Worm (Caenorhabditis elegans) whole organism, L4 larva: ENCODE data around the gene sex-1.

Experiments
- F26F4.8 ChIP-seq: fragments of 200-800 bp; sonication (Bioruptor generic); conservative IDR thresholded peaks from 2 replicates; pipeline ENCODE4 v1.3.6; 2022; ENCODE audit warnings: missing genetic modification characterization, missing compliant biosample characterization
- F37D6.2 ChIP-seq: sonication (generic microtip); optimal IDR thresholded peaks from 2 replicates; lab custom pipeline; 2016; ENCODE audit warnings: mild to moderate bottlenecking, missing genetic modification characterization, missing compliant biosample characterization
- R02D3.7 ChIP-seq: fragments of 150-350 bp; sonication (generic microtip); optimal IDR thresholded peaks from 3 replicates; lab custom pipeline; 2014; ENCODE audit warnings: missing biosample characterization, missing genetic modification characterization
- T26A8.4 ChIP-seq: fragments of 200-800 bp; sonication (Bioruptor generic); IDR thresholded peaks from 2 replicates; pipeline ENCODE4 v1.3.6; 2022; ENCODE audit warnings: missing genetic modification characterization, missing compliant biosample characterization
- Y48G9A.11 ChIP-seq: fragments of 200-800 bp; sonication (Bioruptor generic); IDR thresholded peaks from 2 replicates; pipeline ENCODE4 v1.3.6; 2022; ENCODE audit warnings: missing genetic modification reagents, missing genetic modification characterization, missing compliant biosample characterization
- aha-1 ChIP-seq: fragments of 150-350 bp; peaks from one replicate; lab custom pipeline; 2014; ENCODE audit warnings: missing biosample characterization, missing genetic modification characterization
- ceh-20 ChIP-seq: fragments of 200-800 bp; sonication (Bioruptor generic); IDR thresholded peaks from 2 replicates; pipeline ENCODE4 v1.3.6; 2022; ENCODE audit warnings: missing genetic modification reagents, missing genetic modification characterization, missing compliant biosample characterization
- ceh-62 ChIP-seq: sonication (generic microtip); optimal IDR thresholded peaks from 2 replicates; lab custom pipeline; 2017; ENCODE audit warnings: missing biosample characterization, missing genetic modification characterization
- ctbp-1 ChIP-seq: fragments of 200-800 bp; sonication (Bioruptor generic); IDR thresholded peaks from 2 replicates; pipeline ENCODE4 v1.3.6; 2022; ENCODE audit warnings: missing genetic modification reagents, missing genetic modification characterization, missing compliant biosample characterization
- daf-16 ChIP-seq, 3 experiments: sonication (generic microtip); optimal IDR thresholded peaks; 2 replicates each; lab custom pipeline; 2016 to 2017; ENCODE audit warnings: missing genetic modification characterization in 3 of 3, missing genetic modification reagents in 3 of 3, mild to moderate bottlenecking in 2 of 3, missing compliant biosample characterization in 2 of 3, missing biosample characterization in 1 of 3, moderate library complexity in 1 of 3
- dmd-6 ChIP-seq: fragments of 200-800 bp; sonication (Bioruptor generic); IDR thresholded peaks from 2 replicates; pipeline ENCODE4 v1.3.6; 2022; ENCODE audit warnings: missing genetic modification reagents, missing genetic modification characterization, missing compliant biosample characterization
- dve-1 ChIP-seq: sonication (generic microtip); optimal IDR thresholded peaks from 2 replicates; lab custom pipeline; 2017; ENCODE audit warnings: antibody characterized with exemption, mild to moderate bottlenecking, missing genetic modification characterization, missing compliant biosample characterization; ENCODE audit not compliant: insufficient read depth
- egl-27 ChIP-seq: sonication (generic microtip); optimal IDR thresholded peaks from 3 replicates; lab custom pipeline; 2017; ENCODE audit warnings: missing biosample characterization, missing genetic modification reagents, missing genetic modification characterization
- hlh-11 ChIP-seq: fragments of 200-800 bp; sonication (Bioruptor generic); optimal IDR thresholded peaks from 2 replicates; lab custom pipeline; 2018; ENCODE audit warnings: mild to moderate bottlenecking, missing genetic modification characterization, missing compliant biosample characterization
- hlh-30 ChIP-seq: sonication (generic microtip); optimal IDR thresholded peaks from 2 replicates; lab custom pipeline; 2017; ENCODE audit warnings: antibody characterized with exemption, mild to moderate bottlenecking, missing genetic modification characterization, missing compliant biosample characterization; ENCODE audit not compliant: insufficient read depth
- hmg-1.1 ChIP-seq: fragments of 200-800 bp; sonication (Bioruptor generic); IDR thresholded peaks from 2 replicates; pipeline ENCODE4 v1.3.6; 2022; ENCODE audit warnings: missing genetic modification reagents, missing genetic modification characterization, missing compliant biosample characterization
- jun-1 ChIP-seq: fragments of 150-350 bp; optimal IDR thresholded peaks from 2 replicates; lab custom pipeline; 2014; ENCODE audit warnings: missing biosample characterization, missing genetic modification reagents, missing genetic modification characterization
- lin-29 ChIP-seq: fragments of 200-800 bp; sonication (Bioruptor generic); IDR thresholded peaks from 2 replicates; pipeline ENCODE4 v1.3.6; 2022; ENCODE audit warnings: missing genetic modification reagents, missing genetic modification characterization, missing compliant biosample characterization
- lsy-2 ChIP-seq, 2 experiments: fragments of 150-350 bp in 1 of 2; sonication (generic microtip) in 1 of 2; optimal IDR thresholded peaks; 2 replicates each; lab custom pipeline; 2014 to 2017; ENCODE audit warnings: missing biosample characterization in 2 of 2, missing genetic modification characterization in 2 of 2
- madf-9 ChIP-seq: fragments of 200-800 bp; sonication (Bioruptor generic); conservative IDR thresholded peaks from 2 replicates; pipeline ENCODE4 v1.3.6; 2022; ENCODE audit warnings: missing genetic modification reagents, missing genetic modification characterization, missing compliant biosample characterization
- mdl-1 ChIP-seq, 2 experiments: fragments of 150-350 bp in 1 of 2; sonication (generic microtip) in 1 of 2; optimal IDR thresholded peaks; 2 replicates each; lab custom pipeline; 2014 to 2017; ENCODE audit warnings: missing biosample characterization in 2 of 2, missing genetic modification characterization in 2 of 2
- mep-1 ChIP-seq: fragments of 150-350 bp; sonication (generic microtip); optimal IDR thresholded peaks from 3 replicates; lab custom pipeline; 2014; ENCODE audit warnings: missing biosample characterization, missing genetic modification characterization
- mxl-3 ChIP-seq: fragments of 200-800 bp; sonication (Bioruptor generic); optimal IDR thresholded peaks from 2 replicates; lab custom pipeline; 2018; ENCODE audit warnings: mild to moderate bottlenecking, missing genetic modification characterization, missing compliant biosample characterization
- nhr-11 ChIP-seq: fragments of 150-350 bp; optimal IDR thresholded peaks from 2 replicates; lab custom pipeline; 2014; ENCODE audit warnings: missing biosample characterization, missing genetic modification characterization
- nhr-111 ChIP-seq: fragments of 200-800 bp; sonication (Bioruptor generic); optimal IDR thresholded peaks from 2 replicates; lab custom pipeline; 2018; ENCODE audit warnings: mild to moderate bottlenecking, missing genetic modification characterization, missing compliant biosample characterization
- nhr-28 ChIP-seq: fragments of 150-350 bp; optimal IDR thresholded peaks from 2 replicates; lab custom pipeline; 2014; ENCODE audit warnings: missing biosample characterization, missing genetic modification characterization
- nhr-77 ChIP-seq: fragments of 150-350 bp; optimal IDR thresholded peaks from 2 replicates; lab custom pipeline; 2014; ENCODE audit warnings: missing biosample characterization, missing genetic modification characterization
- php-3 ChIP-seq: fragments of 200-800 bp; sonication (Bioruptor generic); IDR thresholded peaks from 2 replicates; pipeline ENCODE4 v1.3.6; 2022; ENCODE audit warnings: missing genetic modification reagents, missing genetic modification characterization, missing compliant biosample characterization
- pqm-1 ChIP-seq: sonication (generic microtip); optimal IDR thresholded peaks from 2 replicates; lab custom pipeline; 2017; ENCODE audit warnings: missing biosample characterization, missing genetic modification characterization
- sdz-12 ChIP-seq: fragments of 200-800 bp; sonication (Bioruptor generic); optimal IDR thresholded peaks from 2 replicates; lab custom pipeline; 2018; ENCODE audit warnings: mild to moderate bottlenecking, missing genetic modification characterization, missing compliant biosample characterization
- snpc-1.2 ChIP-seq: fragments of 200-800 bp; sonication (Bioruptor generic); IDR thresholded peaks from 2 replicates; pipeline ENCODE4 v1.3.6; 2022; ENCODE audit warnings: missing genetic modification reagents, missing genetic modification characterization, missing compliant biosample characterization
- snpc-4 ChIP-seq: fragments of 150-350 bp; optimal IDR thresholded peaks from 2 replicates; lab custom pipeline; 2014; ENCODE audit warnings: missing biosample characterization, missing genetic modification characterization
- tag-97 ChIP-seq: fragments of 200-800 bp; sonication (Bioruptor generic); IDR thresholded peaks from 2 replicates; pipeline ENCODE4 v1.3.6; 2022; ENCODE audit warnings: missing genetic modification characterization, missing compliant biosample characterization
- tra-1 ChIP-seq: fragments of 200-800 bp; sonication (Bioruptor generic); IDR thresholded peaks from 2 replicates; pipeline ENCODE4 v1.3.6; 2022; ENCODE audit warnings: missing genetic modification reagents, missing genetic modification characterization, missing compliant biosample characterization
- zag-1 ChIP-seq: fragments of 150-350 bp; optimal IDR thresholded peaks from 2 replicates; lab custom pipeline; 2014; ENCODE audit warnings: missing biosample characterization, missing genetic modification characterization

sex-1 gene

DNA sequence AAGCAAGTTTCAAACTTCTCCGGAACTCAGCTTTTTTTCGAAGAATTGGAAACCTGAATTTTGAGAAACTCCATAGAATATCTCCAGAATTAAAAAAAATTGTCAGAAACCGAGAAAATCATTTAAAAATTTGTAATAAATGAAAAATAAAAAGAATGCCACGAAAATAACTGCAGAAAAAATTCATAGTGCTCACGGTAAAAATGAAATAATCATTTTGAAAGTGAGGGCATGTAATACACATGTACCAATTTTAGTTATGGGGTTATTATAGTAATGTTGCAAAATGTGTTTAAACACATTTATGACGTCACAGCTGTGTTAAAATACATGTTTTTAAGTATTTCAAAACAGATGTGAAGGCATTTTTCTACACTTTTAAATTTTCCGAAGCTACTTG is 11.6 kb upstream of the sex-1 start (continued):
- TF ChIP-seq snpc-1.2 (GFP tag; lab: Robert Waterston, UW): no peak
- no peak for TF ChIP-seq daf-16 (GFP tag; optimal IDR thresholded peaks at IDR 0.05; lab: Kevin White, UChicago)
- TF ChIP-seq daf-16 (tag; optimal IDR thresholded peaks at IDR 0.05; lab: Kevin White, UChicago): peak; percentile 44
- TF ChIP-seq T26A8.4 (GFP tag; lab: Robert Waterston, UW): peak; percentile 54
- 0 out of 2 replicates have a peak, but pooled peaks have one; percentile 30 for TF ChIP-seq tag-97 (GFP tag; lab: Robert Waterston, UW)
- TF ChIP-seq nhr-11 (tag; lab: Kevin White, UChicago): no peak
- TF ChIP-seq snpc-4 (tag; lab: Kevin White, UChicago): no peak
- no peak for TF ChIP-seq jun-1 (tag; lab: Kevin White, UChicago)
- TF ChIP-seq lin-29 (GFP tag; lab: Robert Waterston, UW): peak; percentile 14; the same call in 1 of the 2 replicates

DNA sequence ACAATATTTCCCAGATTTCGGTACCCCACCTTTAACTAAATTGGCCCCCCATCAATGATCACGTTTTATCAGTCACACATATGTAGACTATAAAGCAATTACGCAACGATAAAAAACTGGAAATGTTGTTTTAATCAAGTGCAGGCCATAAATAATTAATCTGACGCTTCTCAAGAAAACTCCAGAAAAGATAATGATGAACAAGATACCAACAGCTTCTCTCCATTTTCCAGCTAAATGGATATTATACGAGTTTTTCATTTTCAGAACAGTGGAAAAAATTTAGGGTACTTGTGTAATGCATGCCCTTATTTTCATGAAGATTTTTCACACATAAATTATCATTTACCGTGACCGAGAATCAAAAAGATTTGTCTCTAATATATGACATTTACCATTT is 11.1 kb upstream of the sex-1 start:
- no peak for TF ChIP-seq zag-1 (tag; lab: Kevin White, UChicago)
- peak; percentile 14 for TF ChIP-seq mep-1 (tag; lab: Kevin White, UChicago)
- TF ChIP-seq aha-1: peak; percentile 74
- TF ChIP-seq sdz-12 (GFP tag; lab: Kevin White, UChicago): no peak
- peak; percentile 65 for TF ChIP-seq hlh-11
- TF ChIP-seq mdl-1 (tag; optimal IDR thresholded peaks at IDR 0.05; lab: Kevin White, UChicago): peak in 1 of 2 experiments; percentile 8
- no peak for TF ChIP-seq F26F4.8 (GFP tag; lab: Robert Waterston, UW)
- peak; percentile 84 for TF ChIP-seq nhr-28 (tag; lab: Kevin White, UChicago)
- TF ChIP-seq madf-9 (GFP tag; lab: Robert Waterston, UW): no peak
- TF ChIP-seq nhr-111: no peak
- TF ChIP-seq ceh-20: peak; percentile 33; the same call in 1 of the 2 replicates
- peak; percentile 47 for TF ChIP-seq dve-1 (tag; lab: Kevin White, UChicago)
- peak; percentile 85 for TF ChIP-seq php-3
- peak; percentile 18 for TF ChIP-seq nhr-77 (tag; lab: Kevin White, UChicago)
- TF ChIP-seq daf-16 (GFP tag; optimal IDR thresholded peaks at IDR 0.05; lab: Kevin White, UChicago): no peak
- TF ChIP-seq daf-16 (tag; optimal IDR thresholded peaks at IDR 0.05; lab: Kevin White, UChicago): peak; percentile 71
- TF ChIP-seq pqm-1 (tag; lab: Kevin White, UChicago): peak; percentile 25
- TF ChIP-seq Y48G9A.11 (GFP tag; lab: Robert Waterston, UW): no peak
- TF ChIP-seq dmd-6 (GFP tag; lab: Robert Waterston, UW): peak; percentile 25; the same call in 1 of the 2 replicates
- peak; percentile 52 for TF ChIP-seq hlh-30 (tag; lab: Kevin White, UChicago)
- 0 out of 2 replicates have a peak, but pooled peaks have one; percentile 22 for TF ChIP-seq tra-1
- peak; percentile 36 for TF ChIP-seq mxl-3 (GFP tag; lab: Kevin White, UChicago)
- peak; percentile 10; the same call in 1 of the 2 replicates for TF ChIP-seq T26A8.4 (GFP tag; lab: Robert Waterston, UW)

- TF ChIP-seq hlh-30 (tag; lab: Kevin White, UChicago) (peak; percentile 58), nhr-28 (tag; lab: Kevin White, UChicago) (peak; percentile 60), F26F4.8 (GFP tag; lab: Robert Waterston, UW) (no peak), dve-1 (tag; lab: Kevin White, UChicago) (peak; percentile 5), egl-27 (tag; lab: Kevin White, UChicago) (no peak), mxl-3 (GFP tag; lab: Kevin White, UChicago) (peak; percentile 26), hmg-1.1 (0 out of 2 replicates have a peak, but pooled peaks have one; percentile 21), mdl-1 (tag; optimal IDR thresholded peaks at IDR 0.05; lab: Kevin White, UChicago) (peak in 1 of 2 experiments; percentile 49), ctbp-1 (GFP tag; lab: Robert Waterston, UW) (no peak)
Observed at ce11 chrX:10215429-10215828, 10.2 kb upstream of the sex-1 start, which contains the start of gene F44A6.4. Gene F44A6.4 (minus strand): TSS chrX:10215495.

ce11 chrX:10212469-10212868 is 7.2 kb upstream of the sex-1 start, which contains the start of gene F44A6.3:
Gene F44A6.3 (plus strand): TSS chrX:10212769.
- TF ChIP-seq ceh-62 (tag; lab: Kevin White, UChicago) (no peak), lsy-2 (tag; optimal IDR thresholded peaks at IDR 0.05; lab: Kevin White, UChicago) (no peak), R02D3.7 (no peak), snpc-1.2 (GFP tag; lab: Robert Waterston, UW) (no peak), F26F4.8 (GFP tag; lab: Robert Waterston, UW) (no peak), T26A8.4 (GFP tag; lab: Robert Waterston, UW) (no peak), F37D6.2 (tag; lab: Kevin White, UChicago) (no peak)
